Worm (Caenorhabditis elegans) whole organism, L3 larva: ENCODE results near the gene C18D11.3.

Experiments used
- elt-1 ChIP-seq: fragments of 150-350 bp; optimal IDR thresholded peaks from 2 replicates; lab custom pipeline; 2014; ENCODE audit warnings: missing biosample characterization, missing genetic modification characterization
- nhr-237 ChIP-seq: fragments of 150-350 bp; optimal IDR thresholded peaks from 2 replicates; lab custom pipeline; 2014; ENCODE audit warnings: missing biosample characterization, missing genetic modification characterization
- nhr-28 ChIP-seq: fragments of 150-350 bp; optimal IDR thresholded peaks from 2 replicates; lab custom pipeline; 2014; ENCODE audit warnings: missing biosample characterization, missing genetic modification characterization
- nhr-77 ChIP-seq: fragments of 150-350 bp; optimal IDR thresholded peaks from 2 replicates; lab custom pipeline; 2014; ENCODE audit warnings: missing biosample characterization, missing genetic modification characterization

DNA sequence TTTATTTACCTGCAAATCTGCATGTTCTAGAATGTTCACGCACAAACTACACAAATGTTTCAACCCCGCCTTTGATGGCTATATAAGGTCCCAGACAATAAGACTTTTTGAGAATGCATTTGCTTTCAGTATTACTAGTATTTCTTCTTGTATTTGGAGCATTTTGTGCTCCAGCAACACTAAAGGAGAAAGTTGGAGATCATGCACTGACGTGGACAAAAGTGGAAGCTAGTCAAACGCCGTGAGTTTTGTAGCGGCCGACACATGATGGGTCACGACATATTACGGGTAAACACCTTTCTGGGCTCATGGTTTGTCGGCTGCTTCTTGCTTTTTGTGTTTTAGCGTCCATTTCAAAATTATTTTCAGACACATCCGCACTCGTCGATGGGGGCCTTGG is 12.8 kb upstream of the C18D11.3 start, which contains the start of gene C18D11.6:
- TF ChIP-seq nhr-77 (tag; lab: Kevin White, UChicago) (no peak), elt-1 (no peak), nhr-28 (tag; lab: Kevin White, UChicago) (no peak), nhr-237 (no peak)
